Fruit fly (Drosophila melanogaster) whole organism, embryonic: ENCODE measurements around the gene CG5515.

Source experiments
- Ada2b ChIP-seq: fragments of 200-800 bp; sonication (Bioruptor generic); IDR thresholded peaks from 2 replicates; pipeline ENCODE4 v1.3.6; 2022; ENCODE audit warnings: missing biosample characterization, missing genetic modification characterization
- CG10565 ChIP-seq: fragments of 200-800 bp; sonication (Bioruptor generic); optimal IDR thresholded peaks from 3 replicates; lab custom pipeline; 2016; ENCODE audit warnings: missing biosample characterization, mild to moderate bottlenecking, missing genetic modification characterization
- CG11247 ChIP-seq: fragments of 200-800 bp; sonication (Bioruptor generic); IDR thresholded peaks from 2 replicates; pipeline ENCODE4 v1.3.6; 2022; ENCODE audit warnings: missing biosample characterization, missing genetic modification characterization
- CG11696 ChIP-seq: fragments of 200-800 bp; sonication (Bioruptor generic); IDR thresholded peaks from 2 replicates; pipeline ENCODE4 v1.3.6; 2022; ENCODE audit warnings: missing biosample characterization, missing genetic modification characterization
- CG15514 ChIP-seq: fragments of 200-800 bp; sonication (Bioruptor generic); optimal IDR thresholded peaks from 3 replicates; lab custom pipeline; 2017; ENCODE audit warnings: missing biosample characterization, missing genetic modification characterization, mild to moderate bottlenecking, moderate library complexity, missing genetic modification reagents
- CG17186 ChIP-seq: fragments of 200-800 bp; sonication (Bioruptor generic); optimal IDR thresholded peaks from 3 replicates; lab custom pipeline; 2017; ENCODE audit warnings: missing biosample characterization, missing genetic modification reagents, missing genetic modification characterization
- CG1792 ChIP-seq: fragments of 200-800 bp; sonication (Bioruptor generic); optimal IDR thresholded peaks from 2 replicates; lab custom pipeline; 2016; ENCODE audit warnings: missing biosample characterization, missing genetic modification characterization
- CG18262 ChIP-seq: fragments of 200-800 bp; optimal IDR thresholded peaks from 3 replicates; lab custom pipeline; 2019; ENCODE audit warnings: missing biosample characterization, mild to moderate bottlenecking, missing genetic modification characterization, moderate library complexity
- CG1832 ChIP-seq: fragments of 200-800 bp; sonication (Bioruptor generic); optimal IDR thresholded peaks from 2 replicates; lab custom pipeline; 2017; ENCODE audit warnings: missing biosample characterization, mild to moderate bottlenecking, missing genetic modification characterization, inconsistent platforms
- CG18476 ChIP-seq: fragments of 200-800 bp; sonication (Bioruptor generic); optimal IDR thresholded peaks from 2 replicates; lab custom pipeline; 2016; ENCODE audit warnings: missing biosample characterization, mild to moderate bottlenecking, missing genetic modification characterization
- CG2202 ChIP-seq: fragments of 200-800 bp; sonication (Bioruptor generic); optimal IDR thresholded peaks from 2 replicates; lab custom pipeline; 2018; ENCODE audit warnings: missing biosample characterization, mild to moderate bottlenecking, missing genetic modification characterization
- CG30403 ChIP-seq: fragments of 200-800 bp; sonication (Bioruptor generic); optimal IDR thresholded peaks from 3 replicates; lab custom pipeline; 2016; ENCODE audit warnings: missing biosample characterization, missing genetic modification characterization
- CG33557 ChIP-seq: fragments of 200-800 bp; sonication (Bioruptor generic); optimal IDR thresholded peaks from 2 replicates; lab custom pipeline; 2019; ENCODE audit warnings: missing biosample characterization, mild to moderate bottlenecking, missing genetic modification characterization, moderate library complexity
- CG42726 ChIP-seq: fragments of 200-800 bp; sonication (Bioruptor generic); IDR thresholded peaks from 2 replicates; pipeline ENCODE4 v1.3.6; 2022; ENCODE audit warnings: missing biosample characterization, missing genetic modification characterization; ENCODE audit not compliant: partially characterized antibody
- CG6765 ChIP-seq: fragments of 200-800 bp; sonication (Bioruptor generic); optimal IDR thresholded peaks from 3 replicates; lab custom pipeline; 2017; ENCODE audit warnings: missing biosample characterization, mild to moderate bottlenecking, missing genetic modification characterization
- CG7839 ChIP-seq: fragments of 200-800 bp; sonication (Bioruptor generic); optimal IDR thresholded peaks from 3 replicates; lab custom pipeline; 2018; ENCODE audit warnings: missing biosample characterization, mild to moderate bottlenecking, missing genetic modification characterization, moderate library complexity
- CG9797 ChIP-seq: fragments of 200-800 bp; sonication (Bioruptor generic); optimal IDR thresholded peaks from 3 replicates; lab custom pipeline; 2018; ENCODE audit warnings: missing biosample characterization, mild to moderate bottlenecking, missing genetic modification characterization
- CHES-1-like ChIP-seq: fragments of 200-800 bp; sonication (Bioruptor generic); optimal IDR thresholded peaks from 2 replicates; lab custom pipeline; 2016; ENCODE audit warnings: missing biosample characterization, missing genetic modification characterization
- Dfd ChIP-seq, 2 experiments: fragments of >200 bp; optimal IDR thresholded peaks; 2 replicates each; lab custom pipeline; 2017; ENCODE audit warnings: missing biosample characterization in 2 of 2, missing genetic modification characterization in 2 of 2
- Dll ChIP-seq: fragments of 200-800 bp; sonication (Bioruptor generic); IDR thresholded peaks from 4 replicates; pipeline ENCODE4 v1.3.6; 2022; ENCODE audit warnings: missing biosample characterization, missing genetic modification characterization; ENCODE audit not compliant: partially characterized antibody
- Drgx ChIP-seq: fragments of 200-800 bp; sonication (Bioruptor generic); IDR thresholded peaks from 2 replicates; pipeline ENCODE4 v1.3.6; 2022; ENCODE audit warnings: missing biosample characterization, missing genetic modification characterization
- E2f1 ChIP-seq: fragments of 200-800 bp; sonication (Bioruptor generic); IDR thresholded peaks from 2 replicates; pipeline ENCODE4 v1.3.6; 2022; ENCODE audit warnings: missing biosample characterization, missing genetic modification characterization
- Fer1 ChIP-seq: fragments of 200-800 bp; sonication (Bioruptor generic); optimal IDR thresholded peaks from 2 replicates; lab custom pipeline; 2017; ENCODE audit warnings: missing biosample characterization, mild to moderate bottlenecking, missing genetic modification characterization
- Fer2 ChIP-seq: fragments of 200-800 bp; sonication (Bioruptor generic); optimal IDR thresholded peaks from 2 replicates; lab custom pipeline; 2018; ENCODE audit warnings: missing biosample characterization, mild to moderate bottlenecking, missing genetic modification characterization, moderate library complexity
- HLHmδ ChIP-seq: fragments of 200-800 bp; sonication (Bioruptor generic); optimal IDR thresholded peaks from 2 replicates; lab custom pipeline; 2018; ENCODE audit warnings: missing biosample characterization, mild to moderate bottlenecking, missing genetic modification characterization, moderate library complexity
- Hr3 ChIP-seq: fragments of 200-800 bp; sonication (Bioruptor generic); optimal IDR thresholded peaks from 3 replicates; lab custom pipeline; 2016; ENCODE audit warnings: missing biosample characterization, missing genetic modification characterization
- MESR4 ChIP-seq: fragments of 200-800 bp; sonication (Bioruptor generic); optimal IDR thresholded peaks from 2 replicates; lab custom pipeline; 2018; ENCODE audit warnings: missing biosample characterization, mild to moderate bottlenecking, missing genetic modification characterization, moderate library complexity
- PHDP ChIP-seq: fragments of 200-800 bp; sonication (Bioruptor generic); optimal IDR thresholded peaks from 3 replicates; lab custom pipeline; 2018; ENCODE audit warnings: missing biosample characterization, mild to moderate bottlenecking, missing genetic modification characterization, moderate library complexity
- Rx ChIP-seq: fragments of 200-800 bp; sonication (Bioruptor generic); IDR thresholded peaks from 2 replicates; pipeline ENCODE4 v1.3.6; 2022; ENCODE audit warnings: missing biosample characterization, missing genetic modification characterization
- Tbp ChIP-seq: fragments of >200 bp; optimal IDR thresholded peaks from 2 replicates; lab custom pipeline; 2018; ENCODE audit warnings: missing biosample characterization, missing genetic modification characterization
- al ChIP-seq: fragments of 200-800 bp; sonication (Bioruptor generic); IDR thresholded peaks from 2 replicates; pipeline ENCODE4 v1.3.6; 2022; ENCODE audit warnings: missing biosample characterization, missing genetic modification characterization
- bowl ChIP-seq: fragments of 200-800 bp; sonication (Bioruptor generic); IDR thresholded peaks from 2 replicates; pipeline ENCODE4 v1.3.6; 2022; ENCODE audit warnings: missing biosample characterization, missing genetic modification characterization
- chinmo ChIP-seq: fragments of 200-800 bp; sonication (Bioruptor generic); IDR thresholded peaks from 4 replicates; pipeline ENCODE4 v1.3.6; 2022; ENCODE audit warnings: missing biosample characterization, missing genetic modification characterization; ENCODE audit not compliant: partially characterized antibody
- dysf ChIP-seq: fragments of 200-800 bp; sonication (Bioruptor generic); IDR thresholded peaks from 3 replicates; pipeline ENCODE4 v1.3.6; 2022; ENCODE audit warnings: missing biosample characterization, missing genetic modification characterization
- esg ChIP-seq: fragments of 200-800 bp; sonication (Bioruptor generic); conservative IDR thresholded peaks from 2 replicates; pipeline ENCODE4 v1.3.6; 2022; ENCODE audit warnings: missing biosample characterization, missing genetic modification characterization
- gcm2 ChIP-seq: fragments of 200-800 bp; sonication (Bioruptor generic); optimal IDR thresholded peaks from 2 replicates; lab custom pipeline; 2016; ENCODE audit warnings: missing biosample characterization, missing genetic modification characterization
- hb ChIP-seq: fragments of 200-800 bp; sonication (Bioruptor generic); IDR thresholded peaks from 3 replicates; pipeline ENCODE4 v1.3.6; 2022; ENCODE audit warnings: missing biosample characterization, missing genetic modification characterization; ENCODE audit not compliant: partially characterized antibody
- hbn ChIP-seq: fragments of 200-800 bp; sonication (Bioruptor generic); IDR thresholded peaks from 2 replicates; pipeline ENCODE4 v1.3.6; 2022; ENCODE audit warnings: missing biosample characterization, missing genetic modification characterization; ENCODE audit not compliant: partially characterized antibody
- kay ChIP-seq: fragments of 200-800 bp; sonication (Bioruptor generic); optimal IDR thresholded peaks from 2 replicates; lab custom pipeline; 2016; ENCODE audit warnings: missing biosample characterization, missing genetic modification characterization
- lab ChIP-seq: fragments of 200-800 bp; sonication (Bioruptor generic); optimal IDR thresholded peaks from 3 replicates; lab custom pipeline; 2017; ENCODE audit warnings: missing biosample characterization, missing genetic modification characterization, mild to moderate bottlenecking, moderate library complexity, missing genetic modification reagents
- pita ChIP-seq: fragments of 200-800 bp; sonication (Bioruptor generic); optimal IDR thresholded peaks from 2 replicates; lab custom pipeline; 2017; ENCODE audit warnings: missing biosample characterization, mild to moderate bottlenecking, missing genetic modification characterization
- pros ChIP-seq: fragments of 200-800 bp; sonication (Bioruptor generic); optimal IDR thresholded peaks from 3 replicates; lab custom pipeline; 2019; ENCODE audit warnings: missing biosample characterization, mild to moderate bottlenecking, missing genetic modification characterization, moderate library complexity
- row ChIP-seq: fragments of 200-800 bp; sonication (Bioruptor generic); IDR thresholded peaks from 3 replicates; pipeline ENCODE4 v1.3.6; 2022; ENCODE audit warnings: missing biosample characterization, missing genetic modification characterization
- sc ChIP-seq, 3 experiments: fragments of >200 bp in 2 of 3; fragments of 200-800 bp in 1 of 3; sonication (Bioruptor generic) in 1 of 3; optimal IDR thresholded peaks; 2 replicates in 2 of 3; 3 replicates in 1 of 3; lab custom pipeline; 2017; ENCODE audit warnings: mild to moderate bottlenecking in 1 of 3, missing biosample characterization in 1 of 3, missing genetic modification characterization in 1 of 3, missing genetic modification reagents in 1 of 3
- sima ChIP-seq: fragments of 200-800 bp; sonication (Bioruptor generic); optimal IDR thresholded peaks from 2 replicates; lab custom pipeline; 2016; ENCODE audit warnings: missing biosample characterization, missing genetic modification characterization
- sisA ChIP-seq: fragments of 200-800 bp; sonication (Bioruptor generic); IDR thresholded peaks from 2 replicates; pipeline ENCODE4 v1.3.6; 2022; ENCODE audit warnings: missing biosample characterization, missing genetic modification characterization
- so ChIP-seq: fragments of 200-800 bp; sonication (Bioruptor generic); IDR thresholded peaks from 3 replicates; pipeline ENCODE4 v1.3.6; 2022; ENCODE audit warnings: missing biosample characterization, missing genetic modification characterization
- tin ChIP-seq: fragments of 200-800 bp; sonication (Bioruptor generic); optimal IDR thresholded peaks from 3 replicates; lab custom pipeline; 2016; ENCODE audit warnings: missing biosample characterization, missing genetic modification characterization
- unpg ChIP-seq: fragments of 200-800 bp; sonication (Bioruptor generic); optimal IDR thresholded peaks from 3 replicates; lab custom pipeline; 2018; ENCODE audit warnings: missing biosample characterization, mild to moderate bottlenecking, missing genetic modification characterization, moderate library complexity
- yki ChIP-seq: fragments of >200 bp; optimal IDR thresholded peaks from 3 replicates; lab custom pipeline; 2018

The CG5515 gene

DNA sequence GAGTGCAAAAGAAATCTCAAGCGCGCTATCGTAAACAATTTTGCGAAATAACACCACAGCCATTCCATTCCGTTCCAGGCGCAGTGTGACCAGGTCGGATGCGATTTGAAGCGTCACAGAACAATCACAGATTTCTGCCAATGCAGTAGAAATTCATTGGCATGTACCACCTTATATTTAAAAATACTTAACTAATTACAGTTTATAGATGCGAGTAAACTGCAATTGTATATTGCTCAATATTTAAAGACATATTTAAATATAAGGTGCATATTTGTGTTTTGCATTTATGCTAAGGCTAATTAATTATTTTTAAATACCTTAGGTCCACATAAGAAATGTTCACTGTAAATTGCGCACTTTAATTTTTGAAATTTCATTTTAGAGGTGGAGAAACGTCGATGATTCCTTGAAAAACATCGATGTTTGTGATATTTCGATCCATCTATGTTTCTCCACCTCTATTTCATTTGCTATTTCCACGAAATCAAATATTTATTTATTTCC lies 4.7 kb upstream of the CG5515 start, which contains the start of the genes SMC6 and CG6204 (continued):
- TF ChIP-seq sima (GFP tag; lab: Kevin White, UChicago) (peak; percentile 74), CG1792 (peak; percentile 72), hb (no peak), chinmo (GFP tag; lab: Robert Waterston, UW) (no peak), CG9797 (GFP tag; lab: Kevin White, UChicago) (peak; percentile 64), row (GFP tag; lab: Robert Waterston, UW) (peak; percentile 99), Hr3 (GFP tag; lab: Kevin White, UChicago) (peak; percentile 95), Fer1 (GFP tag; lab: Kevin White, UChicago) (peak; percentile 93), so (GFP tag; lab: Robert Waterston, UW) (peak; percentile 90), hbn (GFP tag; lab: Robert Waterston, UW) (no peak; the same call in 1 of the 2 replicates), CHES-1-like (GFP tag; lab: Kevin White, UChicago) (peak; percentile 79), HLHmδ (GFP tag; lab: Kevin White, UChicago) (no peak), CG11247 (peak; percentile 94), CG42726 (GFP tag; lab: Robert Waterston, UW) (no peak), unpg (GFP tag; lab: Kevin White, UChicago) (peak; percentile 97), Dfd (GFP tag; optimal IDR thresholded peaks at IDR 0.05; lab: Kevin White, UChicago) (no peak), tin (GFP tag; lab: Kevin White, UChicago) (peak; percentile 91), CG10565 (peak; percentile 52), CG11696 (GFP tag; lab: Robert Waterston, UW) (peak; percentile 86), kay (peak; percentile 85), sisA (peak; percentile 95), yki (lab: Kevin White, UChicago) (no peak), CG15514 (GFP tag; lab: Kevin White, UChicago) (peak; percentile 85), gcm2 (GFP tag; lab: Kevin White, UChicago) (peak; percentile 57), dysf (GFP tag; lab: Robert Waterston, UW) (peak; percentile 97), bowl (peak; percentile 83), CG33557 (GFP tag; lab: Kevin White, UChicago) (peak; percentile 87), CG30403 (peak; percentile 95), CG7839 (tag; lab: Kevin White, UChicago) (peak; percentile 97), CG1832 (GFP tag; lab: Kevin White, UChicago) (no peak), esg (GFP tag; lab: Robert Waterston, UW) (peak; percentile 94), Ada2b (peak; percentile 94), CG18476 (GFP tag; lab: Kevin White, UChicago) (peak; percentile 92), Drgx (GFP tag; lab: Robert Waterston, UW) (peak; percentile 94), E2f1 (GFP tag; lab: Robert Waterston, UW) (peak; percentile 95), CG2202 (tag; lab: Kevin White, UChicago) (peak; percentile 80), PHDP (peak; percentile 96), al (GFP tag; lab: Robert Waterston, UW) (peak; percentile 95), sc (optimal IDR thresholded peaks at IDR 0.05; lab: Kevin White, UChicago) (no peak), sc (GFP tag; optimal IDR thresholded peaks at IDR 0.05; lab: Kevin White, UChicago) (peak; percentile 78), Dll (peak; percentile 50; the same call in 2 of the 4 replicates), pita (GFP tag; lab: Kevin White, UChicago) (no peak), Rx (GFP tag; lab: Robert Waterston, UW) (peak; percentile 89), lab (peak; percentile 95), CG6765 (GFP tag; lab: Kevin White, UChicago) (peak; percentile 85), pros (GFP tag; lab: Kevin White, UChicago) (peak; percentile 20), Fer2 (tag; lab: Kevin White, UChicago) (peak; percentile 93), CG18262 (tag; lab: Kevin White, UChicago) (peak; percentile 95), CG17186 (peak; percentile 51), Tbp (GFP tag; lab: Kevin White, UChicago) (no peak), MESR4 (no peak)
